Worm (Caenorhabditis elegans): ENCODE data around the gene Y69A2AR.19.

ce11 chrIV:2530285-2530684 is 41.7 kb downstream of the Y69A2AR.19 start:
- TF ChIP-seq dao-5 (tag; optimal IDR thresholded peaks at IDR 0.05) (no peak), him-1 (tag; optimal IDR thresholded peaks at IDR 0.05) (no peak)
